Worm (Caenorhabditis elegans) whole organism, midembryonic: ENCODE results near the gene lgc-49.

Experiments used
- T22C8.4 ChIP-seq: fragments of 200-800 bp; sonication (Bioruptor generic); IDR thresholded peaks from 2 replicates; pipeline ENCODE4 v1.3.6; 2022; ENCODE audit warnings: missing genetic modification characterization, missing compliant biosample characterization
- med-1 ChIP-seq: sonication (generic microtip); optimal IDR thresholded peaks from 2 replicates; lab custom pipeline; 2017; ENCODE audit warnings: missing genetic modification characterization, mild to moderate bottlenecking, missing compliant biosample characterization, antibody characterized with exemption, missing genetic modification reagents; ENCODE audit not compliant: insufficient read depth
- tab-1 ChIP-seq: fragments of 200-800 bp; sonication (Bioruptor generic); IDR thresholded peaks from 2 replicates; pipeline ENCODE4 v1.3.6; 2022; ENCODE audit warnings: missing genetic modification characterization, missing compliant biosample characterization

DNA sequence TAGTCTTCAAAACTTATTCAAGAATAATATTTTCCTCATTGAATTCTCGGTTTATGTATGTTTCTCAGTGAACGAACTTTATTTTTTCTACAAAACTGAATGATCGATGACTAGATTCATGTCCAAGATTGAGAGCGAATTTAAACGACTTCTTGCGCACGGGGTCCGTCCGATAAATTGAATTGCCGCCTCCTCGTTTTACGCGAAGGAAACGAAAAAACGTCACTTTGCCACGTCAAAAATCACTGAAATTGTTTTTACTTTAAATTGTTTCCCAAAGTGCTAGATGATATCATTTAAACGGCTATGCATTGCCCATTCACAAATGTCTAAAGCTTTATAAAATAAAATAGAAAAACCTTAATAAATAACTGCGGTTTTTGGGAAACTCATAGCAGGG is 23.3 kb upstream of the lgc-49 start:
- TF ChIP-seq med-1 (GFP tag; lab: Kevin White, UChicago), result no peak
- TF ChIP-seq T22C8.4, result no peak
- no peak for TF ChIP-seq tab-1 (GFP tag; lab: Robert Waterston, UW)
